Fruit fly (Drosophila melanogaster) whole organism, wandering third instar larva: ENCODE results near the gene CG2574.
A peak's percentile ranks its signal among the peaks of the same experiment; 100 is the strongest.

ENCODE experiments used
- Abd-B ChIP-seq: fragments of >200 bp; optimal IDR thresholded peaks from 2 replicates; lab custom pipeline; 2017; ENCODE audit warnings: missing biosample characterization, missing genetic modification characterization
- CG9705 ChIP-seq: fragments of 200-800 bp; sonication (Bioruptor generic); optimal IDR thresholded peaks from 2 replicates; lab custom pipeline; 2018; ENCODE audit warnings: missing biosample characterization, mild to moderate bottlenecking, missing genetic modification characterization
- Dif ChIP-seq: fragments of 200-275, 200-300 bp; sonication (Bioruptor generic); optimal IDR thresholded peaks from 2 replicates; lab custom pipeline; 2018; ENCODE audit warnings: missing biosample characterization, missing genetic modification characterization; ENCODE audit not compliant: partially characterized antibody
- GATAd ChIP-seq: sonication (Bioruptor generic); optimal IDR thresholded peaks from 2 replicates; lab custom pipeline; 2016; ENCODE audit warnings: missing biosample characterization, missing genetic modification characterization
- HLH106 ChIP-seq: fragments of 200-800 bp; optimal IDR thresholded peaks from 3 replicates; lab custom pipeline; 2019; ENCODE audit warnings: missing biosample characterization, mild to moderate bottlenecking, missing genetic modification characterization, moderate library complexity
- Hnf4 ChIP-seq: fragments of 200-800 bp; sonication (Bioruptor generic); optimal IDR thresholded peaks from 2 replicates; lab custom pipeline; 2016; ENCODE audit warnings: missing biosample characterization, mild to moderate bottlenecking, missing genetic modification characterization
- Hr78 ChIP-seq: fragments of >200 bp; optimal IDR thresholded peaks from 2 replicates; lab custom pipeline; 2017; ENCODE audit warnings: missing biosample characterization, missing genetic modification characterization
- Mio ChIP-seq: sonication (Bioruptor generic); optimal IDR thresholded peaks from 2 replicates; lab custom pipeline; 2016; ENCODE audit warnings: missing biosample characterization, missing genetic modification characterization
- Myc ChIP-seq: fragments of >200 bp; optimal IDR thresholded peaks from 2 replicates; lab custom pipeline; 2017
- N ChIP-seq: fragments of >200 bp; optimal IDR thresholded peaks from 2 replicates; lab custom pipeline; 2018; ENCODE audit warnings: missing biosample characterization, missing external identifiers, missing genetic modification characterization
- OdsH ChIP-seq: fragments of 200-800 bp; sonication (Bioruptor generic); optimal IDR thresholded peaks from 2 replicates; lab custom pipeline; 2016; ENCODE audit warnings: missing biosample characterization, mild to moderate bottlenecking, missing genetic modification characterization
- Rel ChIP-seq, 2 experiments: fragments of 200-800 bp; sonication (Bioruptor generic) in 1 of 2; optimal IDR thresholded peaks; 2 replicates in 1 of 2; 3 replicates in 1 of 2; lab custom pipeline; 2016 to 2019; ENCODE audit warnings: mild to moderate bottlenecking in 2 of 2, missing biosample characterization in 2 of 2, missing genetic modification characterization in 2 of 2, moderate library complexity in 1 of 2
- Sp1 ChIP-seq: fragments of 200-800 bp; sonication (Bioruptor generic); optimal IDR thresholded peaks from 3 replicates; lab custom pipeline; 2019; ENCODE audit warnings: missing biosample characterization, mild to moderate bottlenecking, missing genetic modification characterization, moderate library complexity
- Vsx2 ChIP-seq: fragments of 200-300, 225-300 bp; sonication (Bioruptor generic); optimal IDR thresholded peaks from 2 replicates; lab custom pipeline; 2018; ENCODE audit warnings: missing biosample characterization, missing genetic modification characterization; ENCODE audit not compliant: partially characterized antibody
- brk ChIP-seq: fragments of 200-800 bp; sonication (Bioruptor generic); optimal IDR thresholded peaks from 2 replicates; lab custom pipeline; 2016; ENCODE audit warnings: missing biosample characterization, mild to moderate bottlenecking, missing genetic modification characterization
- ey ChIP-seq: fragments of 200-800 bp; sonication (Bioruptor generic); optimal IDR thresholded peaks from 2 replicates; lab custom pipeline; 2016; ENCODE audit warnings: missing biosample characterization, missing genetic modification characterization
- foxo ChIP-seq, 2 experiments: fragments of 200-800 bp; sonication (Bioruptor generic); optimal IDR thresholded peaks; 2 replicates in 1 of 2; 3 replicates in 1 of 2; lab custom pipeline; 2016 to 2017; ENCODE audit warnings: missing biosample characterization in 2 of 2, missing genetic modification characterization in 2 of 2
- fru ChIP-seq: fragments of 200-800 bp; sonication (Bioruptor generic); optimal IDR thresholded peaks from 3 replicates; lab custom pipeline; 2016; ENCODE audit warnings: missing biosample characterization, mild to moderate bottlenecking, missing genetic modification characterization
- h ChIP-seq: fragments of 200-800 bp; sonication (Bioruptor generic); optimal IDR thresholded peaks from 3 replicates; lab custom pipeline; 2016; ENCODE audit warnings: missing biosample characterization, mild to moderate bottlenecking, missing genetic modification characterization
- jim ChIP-seq: fragments of 175-275, 200-325 bp; sonication (Bioruptor generic); optimal IDR thresholded peaks from 2 replicates; lab custom pipeline; 2016; ENCODE audit warnings: missing biosample characterization, mild to moderate bottlenecking, missing genetic modification characterization
- psq ChIP-seq: fragments of 200-800 bp; sonication (Bioruptor generic); optimal IDR thresholded peaks from 3 replicates; lab custom pipeline; 2017; ENCODE audit warnings: missing biosample characterization, mild to moderate bottlenecking, missing genetic modification characterization, moderate library complexity
- rgr ChIP-seq: fragments of 200-800 bp; sonication (Bioruptor generic); optimal IDR thresholded peaks from 3 replicates; lab custom pipeline; 2016; ENCODE audit warnings: missing biosample characterization, mild to moderate bottlenecking, missing genetic modification characterization
- sv ChIP-seq: fragments of 200-800 bp; sonication (Bioruptor generic); optimal IDR thresholded peaks from 3 replicates; lab custom pipeline; 2016; ENCODE audit warnings: missing biosample characterization, missing genetic modification characterization
- tai ChIP-seq: sonication (Bioruptor generic); optimal IDR thresholded peaks from 2 replicates; lab custom pipeline; 2016; ENCODE audit warnings: missing biosample characterization, missing genetic modification characterization
- usp ChIP-seq: fragments of >200 bp; optimal IDR thresholded peaks from 2 replicates; lab custom pipeline; 2017; ENCODE audit warnings: missing biosample characterization, missing genetic modification characterization

The CG2574 gene

dm6 chrX:12437099-12437498 lies 28.4 kb downstream of the CG2574 start:
- no peak for TF ChIP-seq usp (GFP tag; lab: Kevin White, UChicago)
- no peak for TF ChIP-seq Mio (GFP tag; lab: Kevin White, UChicago)
- TF ChIP-seq HLH106 = no peak
- TF ChIP-seq psq (GFP tag; lab: Kevin White, UChicago) = no peak
- no peak for TF ChIP-seq Abd-B (GFP tag; lab: Kevin White, UChicago)
- TF ChIP-seq OdsH = no peak
- TF ChIP-seq rgr (GFP tag; lab: Kevin White, UChicago) = no peak
- no peak for TF ChIP-seq brk (GFP tag; lab: Kevin White, UChicago)
- TF ChIP-seq Hr78 = no peak
- no peak for TF ChIP-seq fru (GFP tag; lab: Kevin White, UChicago)
- TF ChIP-seq ey (GFP tag; lab: Kevin White, UChicago) = no peak
- TF ChIP-seq sv (GFP tag; lab: Kevin White, UChicago) = no peak

dm6 chrX:12447874-12448273 lies 39.2 kb downstream of the CG2574 start:
- no peak for TF ChIP-seq sv (GFP tag; lab: Kevin White, UChicago)

- TF ChIP-seq CG9705 (GFP tag; lab: Kevin White, UChicago) (no peak), jim (GFP tag; lab: Kevin White, UChicago) (no peak), Dif (GFP tag; lab: Kevin White, UChicago) (no peak), GATAd (GFP tag; lab: Kevin White, UChicago) (no peak), psq (GFP tag; lab: Kevin White, UChicago) (no peak), Hnf4 (GFP tag; lab: Kevin White, UChicago) (no peak), Myc (no peak), rgr (GFP tag; lab: Kevin White, UChicago) (no peak), Sp1 (GFP tag; lab: Kevin White, UChicago) (no peak), Vsx2 (no peak), OdsH (no peak), tai (GFP tag; lab: Kevin White, UChicago) (no peak), Rel (GFP tag; optimal IDR thresholded peaks at IDR 0.05; lab: Kevin White, UChicago) (no peak), Rel (tag; optimal IDR thresholded peaks at IDR 0.05; lab: Kevin White, UChicago) (no peak), h (no peak), N (GFP tag; lab: Kevin White, UChicago) (no peak), HLH106 (no peak)
These were observed 45.0 kb downstream of the CG2574 start for dm6 chrX:12453704-12454103.

dm6 chrX:12454358-12454757 lies 45.7 kb downstream of the CG2574 start, which contains the start of gene CG15927:
TSS of gene CG15927 (plus strand) at chrX:12454729.
- TF ChIP-seq ey (GFP tag; lab: Kevin White, UChicago) = no peak
- TF ChIP-seq sv (GFP tag; lab: Kevin White, UChicago) = peak; percentile 40

- no peak for TF ChIP-seq Dif (GFP tag; lab: Kevin White, UChicago)
- TF ChIP-seq rgr (GFP tag; lab: Kevin White, UChicago) = no peak
These were observed 47.2 kb downstream of the CG2574 start for dm6 chrX:12455891-12456290.

- TF ChIP-seq Sp1 (GFP tag; lab: Kevin White, UChicago) (no peak), Hr78 (no peak), h (no peak), Myc (no peak), Rel (GFP tag; optimal IDR thresholded peaks at IDR 0.05; lab: Kevin White, UChicago) (no peak), Rel (tag; optimal IDR thresholded peaks at IDR 0.05; lab: Kevin White, UChicago) (no peak), Hnf4 (GFP tag; lab: Kevin White, UChicago) (no peak), foxo (GFP tag; optimal IDR thresholded peaks at IDR 0.05; lab: Kevin White, UChicago) (no peak)
- TF ChIP-seq, all 38 proteins: peak for 0
These were observed 49.1 kb downstream of the CG2574 start, which contains the start of gene CG15731 for dm6 chrX:12457713-12458233. TSS of gene CG15731 (minus strand) at chrX:12457763.
